Fruit fly (Drosophila melanogaster) whole organism, embryonic: ENCODE results near the gene tst.

Experiments used
- Bgb ChIP-seq: fragments of 200-800 bp; sonication (Bioruptor generic); IDR thresholded peaks from 2 replicates; pipeline ENCODE4 v1.3.6; 2022; ENCODE audit warnings: missing biosample characterization, missing genetic modification characterization; ENCODE audit not compliant: partially characterized antibody
- C15 ChIP-seq: fragments of 200-800 bp; sonication (Bioruptor generic); IDR thresholded peaks from 3 replicates; pipeline ENCODE4 v1.3.6; 2022; ENCODE audit warnings: missing biosample characterization, missing genetic modification characterization
- CG12219 ChIP-seq: fragments of 200-800 bp; sonication (Bioruptor generic); optimal IDR thresholded peaks from 3 replicates; lab custom pipeline; 2018; ENCODE audit warnings: missing biosample characterization, mild to moderate bottlenecking, missing genetic modification characterization
- CG12299 ChIP-seq: fragments of 200-800 bp; sonication (Bioruptor generic); optimal IDR thresholded peaks from 2 replicates; lab custom pipeline; 2018; ENCODE audit warnings: missing biosample characterization, mild to moderate bottlenecking, missing genetic modification characterization
- CG12769 ChIP-seq: fragments of 200-800 bp; sonication (Bioruptor generic); optimal IDR thresholded peaks from 2 replicates; lab custom pipeline; 2019; ENCODE audit warnings: missing biosample characterization, mild to moderate bottlenecking, missing genetic modification characterization, moderate library complexity
- CG1529 ChIP-seq: fragments of 200-800 bp; sonication (Bioruptor generic); optimal IDR thresholded peaks from 3 replicates; lab custom pipeline; 2018; ENCODE audit warnings: missing biosample characterization, missing genetic modification characterization
- CG1647 ChIP-seq: fragments of 200-800 bp; sonication (Bioruptor generic); optimal IDR thresholded peaks from 3 replicates; lab custom pipeline; 2016; ENCODE audit warnings: missing biosample characterization, missing genetic modification characterization
- CG17568 ChIP-seq: fragments of 200-800 bp; sonication (Bioruptor generic); optimal IDR thresholded peaks from 2 replicates; lab custom pipeline; 2018; ENCODE audit warnings: missing biosample characterization, mild to moderate bottlenecking, missing genetic modification characterization, moderate library complexity
- CG18476 ChIP-seq: fragments of 200-800 bp; sonication (Bioruptor generic); optimal IDR thresholded peaks from 2 replicates; lab custom pipeline; 2016; ENCODE audit warnings: missing biosample characterization, mild to moderate bottlenecking, missing genetic modification characterization
- CG18619 ChIP-seq: fragments of 200-800 bp; sonication (Bioruptor generic); optimal IDR thresholded peaks from 3 replicates; lab custom pipeline; 2017; ENCODE audit warnings: missing biosample characterization, mild to moderate bottlenecking, missing genetic modification characterization
- CG2199 ChIP-seq: fragments of 200-800 bp; sonication (Bioruptor generic); IDR thresholded peaks from 3 replicates; pipeline ENCODE4 v1.3.6; 2022; ENCODE audit warnings: missing biosample characterization, missing genetic modification characterization
- CG3407 ChIP-seq: fragments of 200-800 bp; sonication (Bioruptor generic); optimal IDR thresholded peaks from 2 replicates; lab custom pipeline; 2018; ENCODE audit warnings: missing biosample characterization, mild to moderate bottlenecking, missing genetic modification characterization
- CG3838 ChIP-seq: fragments of 200-800 bp; sonication (Bioruptor generic); optimal IDR thresholded peaks from 3 replicates; lab custom pipeline; 2016; ENCODE audit warnings: missing biosample characterization, missing genetic modification characterization
- CG4328 ChIP-seq: fragments of 200-800 bp; sonication (Bioruptor generic); optimal IDR thresholded peaks from 3 replicates; lab custom pipeline; 2017; ENCODE audit warnings: missing biosample characterization, missing genetic modification reagents, missing genetic modification characterization
- CG6689 ChIP-seq: fragments of 200-800 bp; sonication (Bioruptor generic); IDR thresholded peaks from 2 replicates; pipeline ENCODE4 v1.3.6; 2022; ENCODE audit warnings: missing biosample characterization, missing genetic modification characterization
- CG9727 ChIP-seq: fragments of 200-800 bp; sonication (Bioruptor generic); optimal IDR thresholded peaks from 3 replicates; lab custom pipeline; 2017; ENCODE audit warnings: missing biosample characterization, mild to moderate bottlenecking, missing genetic modification characterization
- Dad ChIP-seq: fragments of 200-800 bp; sonication (Bioruptor generic); optimal IDR thresholded peaks from 3 replicates; lab custom pipeline; 2016; ENCODE audit warnings: missing biosample characterization, missing genetic modification characterization
- Dip3 ChIP-seq: fragments of 200-800 bp; sonication (Bioruptor generic); optimal IDR thresholded peaks from 3 replicates; lab custom pipeline; 2016; ENCODE audit warnings: missing biosample characterization, missing genetic modification characterization
- Doc3 ChIP-seq: fragments of 200-800 bp; sonication (Bioruptor generic); IDR thresholded peaks from 3 replicates; pipeline ENCODE4 v1.3.6; 2022; ENCODE audit warnings: missing biosample characterization, missing genetic modification characterization; ENCODE audit not compliant: partially characterized antibody
- E2f1 ChIP-seq: fragments of 200-800 bp; sonication (Bioruptor generic); IDR thresholded peaks from 2 replicates; pipeline ENCODE4 v1.3.6; 2022; ENCODE audit warnings: missing biosample characterization, missing genetic modification characterization
- Gug ChIP-seq: fragments of 200-800 bp; sonication (Bioruptor generic); IDR thresholded peaks from 4 replicates; pipeline ENCODE4 v1.3.6; 2022; ENCODE audit warnings: missing biosample characterization, missing genetic modification characterization
- HmgZ ChIP-seq: fragments of 200-800 bp; sonication (Bioruptor generic); optimal IDR thresholded peaks from 2 replicates; lab custom pipeline; 2018; ENCODE audit warnings: missing biosample characterization, mild to moderate bottlenecking, missing genetic modification characterization
- Kr ChIP-seq: fragments of 200-800 bp; sonication (Bioruptor generic); optimal IDR thresholded peaks from 2 replicates; lab custom pipeline; 2017; ENCODE audit warnings: missing biosample characterization, mild to moderate bottlenecking, missing genetic modification characterization
- Lpt ChIP-seq: fragments of >200 bp; optimal IDR thresholded peaks from 2 replicates; lab custom pipeline; 2018; ENCODE audit warnings: missing biosample characterization, missing genetic modification characterization
- NC2β ChIP-seq: fragments of 200-800 bp; sonication (Bioruptor generic); optimal IDR thresholded peaks from 2 replicates; lab custom pipeline; 2016; ENCODE audit warnings: missing biosample characterization, missing genetic modification characterization
- NFAT ChIP-seq: fragments of 200-800 bp; sonication (Bioruptor generic); IDR thresholded peaks from 2 replicates; pipeline ENCODE4 v1.3.6; 2022; ENCODE audit warnings: missing biosample characterization, missing genetic modification characterization
- Nf-YC ChIP-seq: fragments of 200-800 bp; optimal IDR thresholded peaks from 3 replicates; lab custom pipeline; 2019; ENCODE audit warnings: missing biosample characterization, mild to moderate bottlenecking, missing genetic modification characterization, moderate library complexity
- NfI ChIP-seq: fragments of 200-800 bp; sonication (Bioruptor generic); optimal IDR thresholded peaks from 3 replicates; lab custom pipeline; 2018; ENCODE audit warnings: missing biosample characterization, mild to moderate bottlenecking, missing genetic modification characterization, moderate library complexity
- Ravus ChIP-seq: fragments of 200-800 bp; sonication (Bioruptor generic); IDR thresholded peaks from 2 replicates; pipeline ENCODE4 v1.3.6; 2022; ENCODE audit warnings: missing biosample characterization, missing genetic modification characterization
- Rx ChIP-seq: fragments of 200-800 bp; sonication (Bioruptor generic); IDR thresholded peaks from 2 replicates; pipeline ENCODE4 v1.3.6; 2022; ENCODE audit warnings: missing biosample characterization, missing genetic modification characterization
- Vsx1 ChIP-seq: fragments of 200-800 bp; sonication (Bioruptor generic); optimal IDR thresholded peaks from 2 replicates; lab custom pipeline; 2017; ENCODE audit warnings: missing biosample characterization, mild to moderate bottlenecking, missing genetic modification characterization, missing genetic modification reagents
- ab ChIP-seq: fragments of 200-800 bp; sonication (Bioruptor generic); optimal IDR thresholded peaks from 2 replicates; lab custom pipeline; 2016; ENCODE audit warnings: missing biosample characterization, missing genetic modification characterization
- ara ChIP-seq: fragments of 200-800 bp; sonication (Bioruptor generic); IDR thresholded peaks from 2 replicates; pipeline ENCODE4 v1.3.6; 2022; ENCODE audit warnings: missing biosample characterization, missing genetic modification characterization
- bcd ChIP-seq: fragments of 200-800 bp; sonication (Bioruptor generic); optimal IDR thresholded peaks from 2 replicates; lab custom pipeline; 2017; ENCODE audit warnings: missing biosample characterization, mild to moderate bottlenecking, missing genetic modification characterization
- bowl ChIP-seq: fragments of 200-800 bp; sonication (Bioruptor generic); IDR thresholded peaks from 2 replicates; pipeline ENCODE4 v1.3.6; 2022; ENCODE audit warnings: missing biosample characterization, missing genetic modification characterization
- crc ChIP-seq: fragments of 200-800 bp; sonication (Bioruptor generic); optimal IDR thresholded peaks from 2 replicates; lab custom pipeline; 2016; ENCODE audit warnings: missing biosample characterization, missing genetic modification characterization
- dmrt11E ChIP-seq: fragments of 200-800 bp; sonication (Bioruptor generic); optimal IDR thresholded peaks from 3 replicates; lab custom pipeline; 2018; ENCODE audit warnings: missing biosample characterization, mild to moderate bottlenecking, missing genetic modification characterization, moderate library complexity
- en ChIP-seq: fragments of 200-800 bp; sonication (Bioruptor generic); optimal IDR thresholded peaks from 2 replicates; lab custom pipeline; 2016; ENCODE audit warnings: missing biosample characterization, missing genetic modification characterization
- eve ChIP-seq, 2 experiments: fragments of >200 bp; optimal IDR thresholded peaks; 2 replicates each; lab custom pipeline; 2017; ENCODE audit warnings: missing biosample characterization in 2 of 2, missing genetic modification characterization in 2 of 2
- eyg ChIP-seq: fragments of 200-800 bp; sonication (Bioruptor generic); optimal IDR thresholded peaks from 3 replicates; lab custom pipeline; 2016; ENCODE audit warnings: missing biosample characterization, missing genetic modification characterization
- grau ChIP-seq: fragments of 200-800 bp; optimal IDR thresholded peaks from 3 replicates; lab custom pipeline; 2019; ENCODE audit warnings: missing biosample characterization, mild to moderate bottlenecking, missing genetic modification characterization, moderate library complexity
- gt ChIP-seq: fragments of 200-800 bp; sonication (Bioruptor generic); IDR thresholded peaks from 2 replicates; pipeline ENCODE4 v1.3.6; 2022; ENCODE audit warnings: missing biosample characterization, missing genetic modification characterization
- jing ChIP-seq: fragments of 200-800 bp; sonication (Bioruptor generic); optimal IDR thresholded peaks from 2 replicates; lab custom pipeline; 2018; ENCODE audit warnings: missing biosample characterization, mild to moderate bottlenecking, missing genetic modification characterization
- lbe ChIP-seq: fragments of 200-800 bp; sonication (Bioruptor generic); optimal IDR thresholded peaks from 2 replicates; lab custom pipeline; 2016; ENCODE audit warnings: missing biosample characterization, mild to moderate bottlenecking, missing genetic modification characterization
- odd ChIP-seq: fragments of 200-800 bp; sonication (Bioruptor generic); optimal IDR thresholded peaks from 2 replicates; lab custom pipeline; 2017; ENCODE audit warnings: missing biosample characterization, mild to moderate bottlenecking, missing genetic modification characterization
- pb ChIP-seq: fragments of 200-800 bp; sonication (Bioruptor generic); optimal IDR thresholded peaks from 3 replicates; lab custom pipeline; 2016; ENCODE audit warnings: missing biosample characterization, missing genetic modification characterization
- sd ChIP-seq: fragments of 200-800 bp; sonication (Bioruptor generic); optimal IDR thresholded peaks from 3 replicates; lab custom pipeline; 2018; ENCODE audit warnings: missing biosample characterization, mild to moderate bottlenecking, missing genetic modification characterization, moderate library complexity
- sna ChIP-seq: fragments of 200-800 bp; sonication (Bioruptor generic); IDR thresholded peaks from 2 replicates; pipeline ENCODE4 v1.3.6; 2022; ENCODE audit warnings: missing biosample characterization, missing genetic modification characterization; ENCODE audit not compliant: partially characterized antibody
- stwl ChIP-seq: fragments of 200-800 bp; sonication (Bioruptor generic); optimal IDR thresholded peaks from 3 replicates; lab custom pipeline; 2018; ENCODE audit warnings: missing biosample characterization, mild to moderate bottlenecking, missing genetic modification characterization, moderate library complexity
- wor ChIP-seq: fragments of 200-800 bp; sonication (Bioruptor generic); IDR thresholded peaks from 2 replicates; pipeline ENCODE4 v1.3.6; 2022; ENCODE audit warnings: missing biosample characterization, missing genetic modification characterization

Gene tst

DNA sequence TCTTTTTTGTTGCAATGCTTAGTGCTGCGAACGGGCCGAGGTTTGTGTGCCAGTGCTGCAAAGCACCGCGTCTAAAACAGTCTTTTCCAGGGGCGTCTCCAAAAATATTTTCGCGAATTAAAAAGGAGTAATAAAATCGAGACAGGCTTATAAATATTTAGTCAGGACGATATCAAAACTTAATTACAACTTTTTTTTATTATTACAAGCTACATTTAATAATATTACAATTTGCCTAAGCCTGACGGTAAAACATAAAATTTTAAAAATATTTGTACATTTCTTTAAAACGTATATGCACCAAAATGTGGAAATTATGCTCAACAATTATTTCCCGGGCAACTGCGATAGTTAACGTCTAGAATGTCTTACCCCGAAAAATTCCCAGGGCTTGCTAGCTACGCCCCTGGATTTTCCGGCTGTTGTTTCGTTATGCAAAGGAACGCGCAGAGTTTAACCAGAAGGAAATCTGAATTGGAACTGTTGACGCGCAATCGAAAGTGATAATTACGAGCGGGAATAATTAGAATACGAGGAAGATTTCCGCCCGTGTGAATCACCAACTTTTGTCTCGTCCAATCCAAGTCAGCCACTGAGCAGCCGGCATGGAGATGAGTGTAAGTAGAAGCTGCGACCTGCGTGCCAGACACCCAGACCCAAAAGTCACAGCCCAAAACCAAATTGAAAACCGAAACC lies 14.6 kb downstream of the tst start, which contains the start of the genes PTPMT1 and Hrd3 (continued):
- TF ChIP-seq jing (peak; percentile 93), Doc3 (GFP tag; lab: Robert Waterston, UW) (no peak), sd (tag; lab: Kevin White, UChicago) (peak; percentile 96), Dad (peak; percentile 97), HmgZ (tag; lab: Kevin White, UChicago) (peak; percentile 98), bcd (GFP tag; lab: Kevin White, UChicago) (peak; percentile 99), CG4328 (GFP tag; lab: Kevin White, UChicago) (peak; percentile 99), ara (GFP tag; lab: Robert Waterston, UW) (peak; percentile 93), ab (GFP tag; lab: Kevin White, UChicago) (peak; percentile 95), en (GFP tag; lab: Kevin White, UChicago) (peak; percentile 92), CG3838 (GFP tag; lab: Kevin White, UChicago) (peak; percentile 97), CG17568 (GFP tag; lab: Kevin White, UChicago) (no peak), stwl (tag; lab: Kevin White, UChicago) (peak; percentile 72), odd (GFP tag; lab: Kevin White, UChicago) (peak; percentile 99), E2f1 (GFP tag; lab: Robert Waterston, UW) (peak; percentile 95), Gug (GFP tag; lab: Robert Waterston, UW) (peak; percentile 98), CG3407 (GFP tag; lab: Kevin White, UChicago) (peak; percentile 97), Nf-YC (peak; percentile 93), CG1647 (peak; percentile 98), CG18476 (GFP tag; lab: Kevin White, UChicago) (peak; percentile 99), CG2199 (GFP tag; lab: Robert Waterston, UW) (peak; percentile 78; the same call in 1 of the 3 replicates), gt (GFP tag; lab: Robert Waterston, UW) (peak; percentile 92), Bgb (GFP tag; lab: Robert Waterston, UW) (no peak), NFAT (GFP tag; lab: Robert Waterston, UW) (no peak; the same call in none of the 2 replicates), dmrt11E (tag; lab: Kevin White, UChicago) (peak; percentile 99), Kr (GFP tag; lab: Kevin White, UChicago) (peak; percentile 84), sna (no peak), Dip3 (GFP tag; lab: Kevin White, UChicago) (peak; percentile 99), bowl (GFP tag; lab: Robert Waterston, UW) (peak; percentile 75; the same call in 1 of the 2 replicates), crc (peak; percentile 93), pb (peak; percentile 97), NC2β (peak; percentile 95), CG12219 (GFP tag; lab: Kevin White, UChicago) (peak; percentile 94), Vsx1 (GFP tag; lab: Kevin White, UChicago) (peak; percentile 95), NfI (GFP tag; lab: Kevin White, UChicago) (peak; percentile 98), C15 (GFP tag; lab: Robert Waterston, UW) (peak; percentile 89; the same call in 2 of the 3 replicates), Lpt (GFP tag; lab: Kevin White, UChicago) (no peak), CG1529 (GFP tag; lab: Kevin White, UChicago) (peak; percentile 98), Ravus (GFP tag; lab: Robert Waterston, UW) (peak; percentile 87), grau (tag; lab: Kevin White, UChicago) (peak; percentile 98), wor (GFP tag; lab: Robert Waterston, UW) (peak; percentile 94), eyg (peak; percentile 94), CG18619 (GFP tag; lab: Kevin White, UChicago) (peak; percentile 99), CG12299 (tag; lab: Kevin White, UChicago) (peak; percentile 96), Rx (GFP tag; lab: Robert Waterston, UW) (peak; percentile 89; the same call in 1 of the 2 replicates), eve (GFP tag; optimal IDR thresholded peaks at IDR 0.05; lab: Kevin White, UChicago) (peak in 1 of 2 experiments; percentile 75), CG12769 (peak; percentile 84), CG6689 (GFP tag; lab: Robert Waterston, UW) (peak; percentile 98), lbe (GFP tag; lab: Kevin White, UChicago) (peak; percentile 95), CG9727 (GFP tag; lab: Kevin White, UChicago) (peak; percentile 100)
